Worm (Caenorhabditis elegans) whole organism, L2 larva: ENCODE data around the gene cnc-1.

Experiments
- aly-2 ChIP-seq: fragments of 150-350 bp; optimal IDR thresholded peaks from 2 replicates; lab custom pipeline; 2014; ENCODE audit warnings: missing biosample characterization, missing genetic modification characterization
- lin-39 ChIP-seq: fragments of 150-350 bp; optimal IDR thresholded peaks from 2 replicates; lab custom pipeline; 2014; ENCODE audit warnings: missing biosample characterization, missing genetic modification reagents, missing genetic modification characterization
- nhr-11 ChIP-seq: fragments of 150-350 bp; optimal IDR thresholded peaks from 2 replicates; lab custom pipeline; 2014; ENCODE audit warnings: missing biosample characterization, missing genetic modification characterization

ce11 chrV:1467444-1467843 lies 23.4 kb upstream of the cnc-1 start, which contains the start of gene gid-8:
- TF ChIP-seq lin-39 (tag; lab: Kevin White, UChicago) = no peak
- TF ChIP-seq aly-2 (tag; lab: Kevin White, UChicago) = no peak
- TF ChIP-seq nhr-11 (tag; lab: Kevin White, UChicago) = no peak
